Worm (Caenorhabditis elegans) whole organism, L4 larva: ENCODE results near the gene C03A3.3.

Source experiments
- dmd-6 ChIP-seq: fragments of 200-800 bp; sonication (Bioruptor generic); IDR thresholded peaks from 2 replicates; pipeline ENCODE4 v1.3.6; 2022; ENCODE audit warnings: missing genetic modification reagents, missing genetic modification characterization, missing compliant biosample characterization
- dmd-8 ChIP-seq: fragments of 200-800 bp; sonication (Bioruptor generic); IDR thresholded peaks from 2 replicates; pipeline ENCODE4 v1.3.6; 2022; ENCODE audit warnings: missing genetic modification characterization, missing compliant biosample characterization
- egl-27 ChIP-seq: sonication (generic microtip); optimal IDR thresholded peaks from 3 replicates; lab custom pipeline; 2017; ENCODE audit warnings: missing biosample characterization, missing genetic modification reagents, missing genetic modification characterization
- lin-38 ChIP-seq: fragments of 200-800 bp; sonication (Bioruptor generic); IDR thresholded peaks from 2 replicates; pipeline ENCODE4 v1.3.6; 2022; ENCODE audit warnings: missing genetic modification reagents, missing genetic modification characterization, missing compliant biosample characterization
- lir-3 ChIP-seq: sonication (generic microtip); optimal IDR thresholded peaks from 2 replicates; lab custom pipeline; 2016; ENCODE audit warnings: mild to moderate bottlenecking, missing genetic modification characterization, missing compliant biosample characterization
- madf-9 ChIP-seq: fragments of 200-800 bp; sonication (Bioruptor generic); conservative IDR thresholded peaks from 2 replicates; pipeline ENCODE4 v1.3.6; 2022; ENCODE audit warnings: missing genetic modification reagents, missing genetic modification characterization, missing compliant biosample characterization
- rbr-2 ChIP-seq: sonication (generic microtip); optimal IDR thresholded peaks from 2 replicates; lab custom pipeline; 2016; ENCODE audit warnings: missing genotype, missing genetic modification characterization, missing compliant biosample characterization
- skn-1 ChIP-seq: fragments of 150-350 bp; optimal IDR thresholded peaks from 2 replicates; lab custom pipeline; 2014; ENCODE audit warnings: missing biosample characterization, missing genetic modification characterization
- unc-62 ChIP-seq, 3 experiments: fragments of 150-350 bp in 1 of 3; sonication (generic microtip); optimal IDR thresholded peaks in 2 of 3; peaks in 1 of 3; 1 replicate in 1 of 3; 2 replicates in 2 of 3; lab custom pipeline; 2014 to 2017; ENCODE audit warnings: missing biosample characterization in 3 of 3, missing genetic modification characterization in 3 of 3, missing genetic modification reagents in 3 of 3, missing genotype in 1 of 3
- zip-11 ChIP-seq: fragments of 200-800 bp; sonication (Bioruptor generic); IDR thresholded peaks from 2 replicates; pipeline ENCODE4 v1.3.6; 2022; ENCODE audit warnings: missing genetic modification characterization, missing compliant biosample characterization
- ztf-11 ChIP-seq: fragments of 150-350 bp; optimal IDR thresholded peaks from 2 replicates; lab custom pipeline; 2014; ENCODE audit warnings: missing biosample characterization, missing genetic modification characterization

DNA sequence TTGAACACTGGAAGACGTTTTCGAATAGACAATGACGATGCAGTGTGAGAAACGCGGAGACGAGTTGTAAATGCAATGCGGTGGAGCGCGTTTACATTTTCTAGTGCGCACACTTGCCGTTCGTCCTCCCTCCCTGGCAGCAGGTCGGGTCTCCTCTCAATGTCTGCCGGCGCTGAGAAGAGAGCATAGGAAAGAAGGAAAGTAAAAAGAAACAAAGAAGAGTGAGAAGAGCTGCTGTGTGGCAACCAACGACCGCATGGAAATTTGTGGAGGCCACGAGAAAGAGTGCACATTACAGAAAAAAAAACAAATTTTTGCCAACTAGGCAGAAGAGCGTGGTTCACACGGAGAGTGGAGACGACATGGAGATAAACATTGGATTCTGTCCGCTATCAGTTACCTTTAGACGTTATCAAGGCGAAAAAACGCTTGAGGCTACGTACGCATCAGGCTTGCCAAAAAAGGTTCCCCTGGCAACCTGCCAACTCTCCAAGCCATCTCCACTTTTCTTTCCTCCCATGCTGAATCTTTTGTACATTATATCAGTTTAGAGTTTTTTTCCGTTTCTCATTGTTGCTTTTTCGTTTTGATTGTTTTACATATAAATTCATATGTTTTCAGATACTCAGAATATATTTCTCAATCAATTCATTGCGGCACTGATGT is 30.9 kb upstream of the C03A3.3 start, which contains the start of the genes snrp-40.1 and F08G12.3:
- peak; percentile 89 for TF ChIP-seq rbr-2 (tag; lab: Kevin White, UChicago)
- TF ChIP-seq zip-11 (GFP tag; lab: Robert Waterston, UW): no peak
- TF ChIP-seq skn-1 (tag; lab: Kevin White, UChicago): no peak
- TF ChIP-seq egl-27 (tag; lab: Kevin White, UChicago): no peak
- TF ChIP-seq dmd-8 (GFP tag; lab: Robert Waterston, UW): no peak
- peak; percentile 79 for TF ChIP-seq dmd-6 (GFP tag; lab: Robert Waterston, UW)
- TF ChIP-seq unc-62 (GFP tag; optimal IDR thresholded peaks at IDR 0.05 in 1 of 2; lab: Kevin White, UChicago): peak in 1 of 2 experiments; percentile 81
- no peak for TF ChIP-seq unc-62 (tag; optimal IDR thresholded peaks at IDR 0.05; lab: Kevin White, UChicago)
- TF ChIP-seq ztf-11 (tag; lab: Kevin White, UChicago): no peak
- TF ChIP-seq lin-38: peak; percentile 93
- peak; percentile 27 for TF ChIP-seq madf-9 (GFP tag; lab: Robert Waterston, UW)
- no peak for TF ChIP-seq lir-3
